Worm (Caenorhabditis elegans) whole organism, L4 larva: ENCODE data around the gene Y62H9A.4.

Experiments
- F26F4.8 ChIP-seq: fragments of 200-800 bp; sonication (Bioruptor generic); conservative IDR thresholded peaks from 2 replicates; pipeline ENCODE4 v1.3.6; 2022; ENCODE audit warnings: missing genetic modification characterization, missing compliant biosample characterization
- F37D6.2 ChIP-seq: sonication (generic microtip); optimal IDR thresholded peaks from 2 replicates; lab custom pipeline; 2016; ENCODE audit warnings: mild to moderate bottlenecking, missing genetic modification characterization, missing compliant biosample characterization
- F44E2.7 ChIP-seq: fragments of 200-800 bp; sonication (Bioruptor generic); IDR thresholded peaks from 2 replicates; pipeline ENCODE4 v2.1.2; 2022; ENCODE audit warnings: missing genetic modification characterization, missing compliant biosample characterization
- F49E8.2 ChIP-seq: sonication (generic microtip); optimal IDR thresholded peaks from 2 replicates; lab custom pipeline; 2016; ENCODE audit warnings: missing compliant biosample characterization, mild to moderate bottlenecking, missing genetic modification characterization, borderline replicate concordance
- T20F7.1 ChIP-seq: fragments of 200-800 bp; sonication (Bioruptor generic); optimal IDR thresholded peaks from 2 replicates; lab custom pipeline; 2018; ENCODE audit warnings: mild to moderate bottlenecking, missing genetic modification characterization, missing compliant biosample characterization
- Y105C5A.15 ChIP-seq: fragments of 200-800 bp; sonication (Bioruptor generic); IDR thresholded peaks from 2 replicates; pipeline ENCODE4 v1.3.6; 2022; ENCODE audit warnings: missing genetic modification characterization, missing compliant biosample characterization
- Y48G9A.11 ChIP-seq: fragments of 200-800 bp; sonication (Bioruptor generic); IDR thresholded peaks from 2 replicates; pipeline ENCODE4 v1.3.6; 2022; ENCODE audit warnings: missing genetic modification reagents, missing genetic modification characterization, missing compliant biosample characterization
- Y75B8A.6 ChIP-seq: fragments of 200-800 bp; sonication (Bioruptor generic); IDR thresholded peaks from 2 replicates; pipeline ENCODE4 v1.3.6; 2022; ENCODE audit warnings: missing genetic modification reagents, missing genetic modification characterization, missing compliant biosample characterization
- aha-1 ChIP-seq: fragments of 150-350 bp; peaks from one replicate; lab custom pipeline; 2014; ENCODE audit warnings: missing biosample characterization, missing genetic modification characterization
- aly-2 ChIP-seq: sonication (generic microtip); optimal IDR thresholded peaks from 2 replicates; lab custom pipeline; 2018; ENCODE audit warnings: missing biosample characterization, missing genetic modification characterization
- arid-1 ChIP-seq: fragments of 200-800 bp; sonication (Bioruptor generic); conservative IDR thresholded peaks from 2 replicates; pipeline ENCODE4 v1.3.6; 2022; ENCODE audit warnings: missing genetic modification reagents, missing genetic modification characterization, missing compliant biosample characterization
- ceh-20 ChIP-seq: fragments of 200-800 bp; sonication (Bioruptor generic); IDR thresholded peaks from 2 replicates; pipeline ENCODE4 v1.3.6; 2022; ENCODE audit warnings: missing genetic modification reagents, missing genetic modification characterization, missing compliant biosample characterization
- ceh-28 ChIP-seq: fragments of 150-350 bp; optimal IDR thresholded peaks from 2 replicates; lab custom pipeline; 2014; ENCODE audit warnings: missing biosample characterization, missing genetic modification reagents, missing genetic modification characterization
- ceh-44 ChIP-seq: fragments of 200-800 bp; sonication (Bioruptor generic); IDR thresholded peaks from 2 replicates; pipeline ENCODE4 v1.3.6; 2022; ENCODE audit warnings: missing genetic modification reagents, missing genetic modification characterization, missing compliant biosample characterization
- ctbp-1 ChIP-seq: fragments of 200-800 bp; sonication (Bioruptor generic); IDR thresholded peaks from 2 replicates; pipeline ENCODE4 v1.3.6; 2022; ENCODE audit warnings: missing genetic modification reagents, missing genetic modification characterization, missing compliant biosample characterization
- daf-16 ChIP-seq, 3 experiments: sonication (generic microtip); optimal IDR thresholded peaks; 2 replicates each; lab custom pipeline; 2016 to 2017; ENCODE audit warnings: missing genetic modification characterization in 3 of 3, missing genetic modification reagents in 3 of 3, mild to moderate bottlenecking in 2 of 3, missing compliant biosample characterization in 2 of 3, missing biosample characterization in 1 of 3, moderate library complexity in 1 of 3
- daf-19 ChIP-seq: fragments of 200-800 bp; sonication (Bioruptor generic); conservative IDR thresholded peaks from 2 replicates; pipeline ENCODE4 v1.3.6; 2022; ENCODE audit warnings: missing genetic modification characterization, missing compliant biosample characterization
- daf-8 ChIP-seq: fragments of 200-800 bp; sonication (Bioruptor generic); IDR thresholded peaks from 2 replicates; pipeline ENCODE4 v1.3.6; 2022; ENCODE audit warnings: missing genetic modification characterization, missing compliant biosample characterization
- dmd-8 ChIP-seq: fragments of 200-800 bp; sonication (Bioruptor generic); IDR thresholded peaks from 2 replicates; pipeline ENCODE4 v1.3.6; 2022; ENCODE audit warnings: missing genetic modification characterization, missing compliant biosample characterization
- duxl-1 ChIP-seq: sonication (generic microtip); optimal IDR thresholded peaks from 2 replicates; lab custom pipeline; 2016; ENCODE audit warnings: mild to moderate bottlenecking, missing genetic modification characterization, moderate library complexity, missing compliant biosample characterization; ENCODE audit not compliant: poor library complexity
- dve-1 ChIP-seq: sonication (generic microtip); optimal IDR thresholded peaks from 2 replicates; lab custom pipeline; 2017; ENCODE audit warnings: antibody characterized with exemption, mild to moderate bottlenecking, missing genetic modification characterization, missing compliant biosample characterization; ENCODE audit not compliant: insufficient read depth
- fkh-10 ChIP-seq: fragments of 150-350 bp; optimal IDR thresholded peaks from 2 replicates; lab custom pipeline; 2014; ENCODE audit warnings: missing biosample characterization, missing genetic modification reagents, missing genetic modification characterization
- hlh-11 ChIP-seq: fragments of 200-800 bp; sonication (Bioruptor generic); optimal IDR thresholded peaks from 2 replicates; lab custom pipeline; 2018; ENCODE audit warnings: mild to moderate bottlenecking, missing genetic modification characterization, missing compliant biosample characterization
- hlh-30 ChIP-seq: sonication (generic microtip); optimal IDR thresholded peaks from 2 replicates; lab custom pipeline; 2017; ENCODE audit warnings: antibody characterized with exemption, mild to moderate bottlenecking, missing genetic modification characterization, missing compliant biosample characterization; ENCODE audit not compliant: insufficient read depth
- hmg-1.1 ChIP-seq: fragments of 200-800 bp; sonication (Bioruptor generic); IDR thresholded peaks from 2 replicates; pipeline ENCODE4 v1.3.6; 2022; ENCODE audit warnings: missing genetic modification reagents, missing genetic modification characterization, missing compliant biosample characterization
- lim-7 ChIP-seq: fragments of 200-800 bp; sonication (Bioruptor generic); IDR thresholded peaks from 2 replicates; pipeline ENCODE4 v1.3.6; 2022; ENCODE audit warnings: missing genetic modification characterization, missing compliant biosample characterization
- lin-29 ChIP-seq: fragments of 200-800 bp; sonication (Bioruptor generic); IDR thresholded peaks from 2 replicates; pipeline ENCODE4 v1.3.6; 2022; ENCODE audit warnings: missing genetic modification reagents, missing genetic modification characterization, missing compliant biosample characterization
- lin-38 ChIP-seq: fragments of 200-800 bp; sonication (Bioruptor generic); IDR thresholded peaks from 2 replicates; pipeline ENCODE4 v1.3.6; 2022; ENCODE audit warnings: missing genetic modification reagents, missing genetic modification characterization, missing compliant biosample characterization
- lin-39 ChIP-seq: fragments of 150-350 bp; optimal IDR thresholded peaks from 2 replicates; lab custom pipeline; 2014; ENCODE audit warnings: missing biosample characterization, missing genetic modification reagents, missing genetic modification characterization
- madf-5 ChIP-seq, 2 experiments: fragments of 200-800 bp; sonication (Bioruptor generic); IDR thresholded peaks; 2 replicates each; pipeline ENCODE4 v1.3.6; 2022; ENCODE audit warnings: missing compliant biosample characterization in 2 of 2, missing genetic modification characterization in 2 of 2
- madf-9 ChIP-seq: fragments of 200-800 bp; sonication (Bioruptor generic); conservative IDR thresholded peaks from 2 replicates; pipeline ENCODE4 v1.3.6; 2022; ENCODE audit warnings: missing genetic modification reagents, missing genetic modification characterization, missing compliant biosample characterization
- mdt-29 ChIP-seq: fragments of 200-800 bp; sonication (Bioruptor generic); IDR thresholded peaks from 2 replicates; pipeline ENCODE4 v1.3.6; 2022; ENCODE audit warnings: missing genetic modification reagents, missing genetic modification characterization, missing compliant biosample characterization
- mxl-2 ChIP-seq: fragments of 200-800 bp; sonication (Bioruptor generic); conservative IDR thresholded peaks from 2 replicates; pipeline ENCODE4 v1.3.6; 2022; ENCODE audit warnings: missing genetic modification reagents, missing genetic modification characterization, missing compliant biosample characterization
- mxl-3 ChIP-seq: fragments of 200-800 bp; sonication (Bioruptor generic); optimal IDR thresholded peaks from 2 replicates; lab custom pipeline; 2018; ENCODE audit warnings: mild to moderate bottlenecking, missing genetic modification characterization, missing compliant biosample characterization
- nhr-11 ChIP-seq: fragments of 150-350 bp; optimal IDR thresholded peaks from 2 replicates; lab custom pipeline; 2014; ENCODE audit warnings: missing biosample characterization, missing genetic modification characterization
- nhr-111 ChIP-seq: fragments of 200-800 bp; sonication (Bioruptor generic); optimal IDR thresholded peaks from 2 replicates; lab custom pipeline; 2018; ENCODE audit warnings: mild to moderate bottlenecking, missing genetic modification characterization, missing compliant biosample characterization
- nhr-237 ChIP-seq: sonication (generic microtip); optimal IDR thresholded peaks from 2 replicates; lab custom pipeline; 2017; ENCODE audit warnings: missing biosample characterization, missing genetic modification characterization
- nhr-25 ChIP-seq: sonication (generic microtip); optimal IDR thresholded peaks from 2 replicates; lab custom pipeline; 2017; ENCODE audit warnings: missing genetic modification characterization, mild to moderate bottlenecking, missing compliant biosample characterization, antibody characterized with exemption, moderate library complexity, borderline replicate concordance; ENCODE audit not compliant: insufficient read depth
- nhr-41 ChIP-seq: fragments of 200-800 bp; sonication (Bioruptor generic); IDR thresholded peaks from 2 replicates; pipeline ENCODE4 v1.3.6; 2022; ENCODE audit warnings: missing genetic modification reagents, missing genetic modification characterization, missing compliant biosample characterization
- nhr-42 ChIP-seq: fragments of 200-800 bp; sonication (Bioruptor generic); IDR thresholded peaks from 2 replicates; pipeline ENCODE4 v1.3.6; 2022; ENCODE audit warnings: missing genetic modification characterization, missing compliant biosample characterization
- nhr-77 ChIP-seq: fragments of 150-350 bp; optimal IDR thresholded peaks from 2 replicates; lab custom pipeline; 2014; ENCODE audit warnings: missing biosample characterization, missing genetic modification characterization
- pqm-1 ChIP-seq: sonication (generic microtip); optimal IDR thresholded peaks from 2 replicates; lab custom pipeline; 2017; ENCODE audit warnings: missing biosample characterization, missing genetic modification characterization
- rbr-2 ChIP-seq: sonication (generic microtip); optimal IDR thresholded peaks from 2 replicates; lab custom pipeline; 2016; ENCODE audit warnings: missing genotype, missing genetic modification characterization, missing compliant biosample characterization
- spr-1 ChIP-seq: sonication (generic microtip); optimal IDR thresholded peaks from 2 replicates; lab custom pipeline; 2016; ENCODE audit warnings: mild to moderate bottlenecking, missing genetic modification characterization, missing compliant biosample characterization
- spr-3 ChIP-seq: fragments of 200-800 bp; sonication (Bioruptor generic); optimal IDR thresholded peaks from 2 replicates; lab custom pipeline; 2018; ENCODE audit warnings: mild to moderate bottlenecking, missing genetic modification characterization, missing compliant biosample characterization
- tra-1 ChIP-seq: fragments of 200-800 bp; sonication (Bioruptor generic); IDR thresholded peaks from 2 replicates; pipeline ENCODE4 v1.3.6; 2022; ENCODE audit warnings: missing genetic modification reagents, missing genetic modification characterization, missing compliant biosample characterization
- unc-62 ChIP-seq, 3 experiments: fragments of 150-350 bp in 1 of 3; sonication (generic microtip); optimal IDR thresholded peaks in 2 of 3; peaks in 1 of 3; 1 replicate in 1 of 3; 2 replicates in 2 of 3; lab custom pipeline; 2014 to 2017; ENCODE audit warnings: missing biosample characterization in 3 of 3, missing genetic modification characterization in 3 of 3, missing genetic modification reagents in 3 of 3, missing genotype in 1 of 3
- ztf-7 ChIP-seq: fragments of 150-350 bp; optimal IDR thresholded peaks from 2 replicates; lab custom pipeline; 2014; ENCODE audit warnings: missing biosample characterization, missing genetic modification characterization

Y62H9A.4 gene

DNA sequence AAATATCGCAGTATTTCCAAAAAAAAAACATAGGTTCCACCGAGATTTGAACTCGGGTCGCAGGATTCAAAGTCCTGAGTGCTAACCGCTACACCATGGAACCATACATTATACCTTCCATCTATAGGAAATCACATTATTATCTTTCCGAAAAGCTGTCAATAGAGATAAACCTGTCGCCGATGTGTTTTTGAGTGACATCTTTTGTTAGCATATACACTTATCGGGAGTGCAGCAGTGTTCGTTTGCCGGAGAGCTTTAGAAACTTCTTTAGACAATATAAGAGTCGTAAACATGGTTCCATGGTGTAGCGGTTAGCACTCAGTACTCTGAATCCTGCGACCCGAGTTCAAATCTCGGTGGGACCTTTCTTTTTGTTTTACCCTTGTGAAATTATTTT lies 7.7 kb upstream of the Y62H9A.4 start (continued):
- TF ChIP-seq lim-7 (GFP tag; lab: Robert Waterston, UW) (peak; percentile 76; the same call in 1 of the 2 replicates), F37D6.2 (tag; lab: Kevin White, UChicago) (no peak), F26F4.8 (peak; percentile 38; the same call in 1 of the 2 replicates), nhr-237 (no peak), Y105C5A.15 (no peak), nhr-77 (tag; lab: Kevin White, UChicago) (no peak), ztf-7 (tag; lab: Kevin White, UChicago) (no peak), ceh-28 (tag; lab: Kevin White, UChicago) (no peak), nhr-111 (GFP tag; lab: Kevin White, UChicago) (peak; percentile 27), daf-19 (GFP tag; lab: Robert Waterston, UW) (0 out of 2 replicates have a peak, but pooled peaks have one; percentile 19), ctbp-1 (GFP tag; lab: Robert Waterston, UW) (peak; percentile 61; the same call in 1 of the 2 replicates), daf-16 (GFP tag; optimal IDR thresholded peaks at IDR 0.05; lab: Kevin White, UChicago) (peak in 1 of 2 experiments; percentile 83), daf-16 (tag; optimal IDR thresholded peaks at IDR 0.05; lab: Kevin White, UChicago) (peak; percentile 75), aly-2 (tag; lab: Kevin White, UChicago) (no peak), tra-1 (GFP tag; lab: Robert Waterston, UW) (peak; percentile 70), F49E8.2 (tag; lab: Kevin White, UChicago) (no peak), nhr-25 (tag; lab: Kevin White, UChicago) (no peak), ceh-44 (GFP tag; lab: Robert Waterston, UW) (0 out of 2 replicates have a peak, but pooled peaks have one; percentile 26), mxl-2 (no peak), nhr-41 (peak; percentile 32; the same call in 1 of the 2 replicates), mdt-29 (peak; percentile 71; the same call in 1 of the 2 replicates), rbr-2 (tag; lab: Kevin White, UChicago) (no peak), lin-39 (tag; lab: Kevin White, UChicago) (no peak), Y75B8A.6 (GFP tag; lab: Robert Waterston, UW) (0 out of 2 replicates have a peak, but pooled peaks have one; percentile 20), Y48G9A.11 (GFP tag; lab: Robert Waterston, UW) (no peak), nhr-42 (GFP tag; lab: Robert Waterston, UW) (peak; percentile 84), aha-1 (tag; lab: Kevin White, UChicago) (no peak), madf-9 (0 out of 2 replicates have a peak, but pooled peaks have one; percentile 29), F44E2.7 (no peak), hlh-30 (tag; lab: Kevin White, UChicago) (no peak), lin-38 (GFP tag; lab: Robert Waterston, UW) (no peak), ceh-20 (no peak), spr-3 (GFP tag; lab: Kevin White, UChicago) (peak; percentile 6), dmd-8 (GFP tag; lab: Robert Waterston, UW) (0 out of 2 replicates have a peak, but pooled peaks have one; percentile 61), duxl-1 (tag; lab: Kevin White, UChicago) (no peak), fkh-10 (no peak), daf-8 (GFP tag; lab: Robert Waterston, UW) (no peak), spr-1 (no peak), mxl-3 (GFP tag; lab: Kevin White, UChicago) (peak; percentile 31), pqm-1 (tag; lab: Kevin White, UChicago) (no peak), unc-62 (GFP tag; optimal IDR thresholded peaks at IDR 0.05 in 1 of 2; lab: Kevin White, UChicago) (peak in 1 of 2 experiments; percentile 18), unc-62 (tag; optimal IDR thresholded peaks at IDR 0.05; lab: Kevin White, UChicago) (no peak), dve-1 (tag; lab: Kevin White, UChicago) (no peak), hlh-11 (peak; percentile 19), arid-1 (GFP tag; lab: Robert Waterston, UW) (peak; percentile 63), nhr-11 (tag; lab: Kevin White, UChicago) (no peak), lin-29 (GFP tag; lab: Robert Waterston, UW) (no peak), T20F7.1 (GFP tag; lab: Kevin White, UChicago) (no peak), hmg-1.1 (GFP tag; lab: Robert Waterston, UW) (peak; percentile 65), madf-5 (GFP tag; IDR thresholded peaks at IDR 0.05; lab: Robert Waterston, UW) (peak in 1 of 2 experiments; percentile 80; a peak in 1 of 4 replicates)
